Worm (Caenorhabditis elegans) whole organism, L1 larva: Measurements from ENCODE around the gene ZK470.4.

Experiments used
- C04F5.9 ChIP-seq: sonication (generic microtip); optimal IDR thresholded peaks from 2 replicates; lab custom pipeline; 2016; ENCODE audit warnings: missing genetic modification characterization, missing compliant biosample characterization
- C16A3.4 ChIP-seq: fragments of 150-350 bp; optimal IDR thresholded peaks from 2 replicates; lab custom pipeline; 2014; ENCODE audit warnings: missing biosample characterization, missing genetic modification characterization
- F16B12.6 ChIP-seq: fragments of 150-350 bp; optimal IDR thresholded peaks from 2 replicates; lab custom pipeline; 2014; ENCODE audit warnings: missing biosample characterization, missing genetic modification characterization
- Y116A8C.19 ChIP-seq: sonication (generic microtip); optimal IDR thresholded peaks from 2 replicates; lab custom pipeline; 2016; ENCODE audit warnings: missing compliant biosample characterization, missing genetic modification characterization, borderline replicate concordance
- aha-1 ChIP-seq: fragments of 150-350 bp; optimal IDR thresholded peaks from 2 replicates; lab custom pipeline; 2014; ENCODE audit warnings: missing biosample characterization, missing genetic modification characterization
- alr-1 ChIP-seq: fragments of 200-800 bp; sonication (Bioruptor generic); optimal IDR thresholded peaks from 2 replicates; lab custom pipeline; 2018; ENCODE audit warnings: borderline replicate concordance, mild to moderate bottlenecking, missing genetic modification characterization, missing compliant biosample characterization
- ama-1 ChIP-seq: fragments of 150-350 bp; optimal IDR thresholded peaks from 2 replicates; lab custom pipeline; 2014
- blmp-1 ChIP-seq: fragments of 150-350 bp; optimal IDR thresholded peaks from 2 replicates; lab custom pipeline; 2014; ENCODE audit warnings: missing biosample characterization, missing genetic modification characterization
- ceh-63 ChIP-seq: fragments of 200-800 bp; sonication (Bioruptor generic); optimal IDR thresholded peaks from 2 replicates; lab custom pipeline; 2018; ENCODE audit warnings: mild to moderate bottlenecking, missing genetic modification characterization, missing compliant biosample characterization
- ceh-8 ChIP-seq: fragments of 200-800 bp; sonication (Bioruptor generic); optimal IDR thresholded peaks from 2 replicates; lab custom pipeline; 2018; ENCODE audit warnings: mild to moderate bottlenecking, missing genetic modification characterization, moderate library complexity, missing compliant biosample characterization
- ceh-90 ChIP-seq: sonication (generic microtip); optimal IDR thresholded peaks from 2 replicates; lab custom pipeline; 2016; ENCODE audit warnings: missing genetic modification characterization, missing compliant biosample characterization
- ces-1 ChIP-seq: fragments of 150-350 bp; optimal IDR thresholded peaks from 2 replicates; lab custom pipeline; 2014; ENCODE audit warnings: missing biosample characterization, missing genetic modification reagents, missing genetic modification characterization
- dpl-1 ChIP-seq, 3 experiments: fragments of 150-350 bp in 2 of 3; sonication (generic microtip) in 1 of 3; optimal IDR thresholded peaks; 2 replicates each; lab custom pipeline; 2014 to 2017; ENCODE audit warnings: missing biosample characterization in 3 of 3, missing genetic modification characterization in 3 of 3, missing genetic modification reagents in 3 of 3
- dsc-1 ChIP-seq: sonication (generic microtip); optimal IDR thresholded peaks from 2 replicates; lab custom pipeline; 2016; ENCODE audit warnings: mild to moderate bottlenecking, missing genetic modification characterization, missing compliant biosample characterization
- efl-3 ChIP-seq: fragments of 200-800 bp; sonication (Bioruptor generic); optimal IDR thresholded peaks from 2 replicates; lab custom pipeline; 2018; ENCODE audit warnings: mild to moderate bottlenecking, missing genetic modification characterization, missing compliant biosample characterization
- egl-13 ChIP-seq: sonication (generic microtip); optimal IDR thresholded peaks from 2 replicates; lab custom pipeline; 2016; ENCODE audit warnings: missing genotype, missing genetic modification reagents, missing genetic modification characterization, missing compliant biosample characterization
- egl-27 ChIP-seq, 2 experiments: fragments of 150-350 bp in 1 of 2; sonication (generic microtip); optimal IDR thresholded peaks; 3 replicates each; lab custom pipeline; 2017 to 2018; ENCODE audit warnings: missing biosample characterization in 2 of 2, missing genetic modification characterization in 2 of 2, missing genetic modification reagents in 2 of 2
- elt-3 ChIP-seq, 6 experiments: fragments of 150-350 bp in 1 of 6; sonication (generic microtip); optimal IDR thresholded peaks; 2 replicates each; lab custom pipeline; 2017 to 2018; ENCODE audit warnings: missing biosample characterization in 6 of 6, missing genetic modification characterization in 6 of 6, inconsistent platforms in 1 of 6
- fkh-4 ChIP-seq: sonication (generic microtip); optimal IDR thresholded peaks from 2 replicates; lab custom pipeline; 2016; ENCODE audit warnings: missing compliant biosample characterization, missing genetic modification characterization, borderline replicate concordance
- fkh-8 ChIP-seq: sonication (generic microtip); optimal IDR thresholded peaks from 2 replicates; lab custom pipeline; 2016; ENCODE audit warnings: mild to moderate bottlenecking, missing genetic modification characterization, missing compliant biosample characterization
- grh-1 ChIP-seq: fragments of 200-800 bp; sonication (Bioruptor generic); IDR thresholded peaks from 2 replicates; pipeline ENCODE4 v1.3.6; 2022; ENCODE audit warnings: missing genetic modification reagents, missing genetic modification characterization, missing compliant biosample characterization
- hlh-17 ChIP-seq: fragments of 200-800 bp; sonication (Bioruptor generic); optimal IDR thresholded peaks from 2 replicates; lab custom pipeline; 2018; ENCODE audit warnings: missing genetic modification characterization, mild to moderate bottlenecking, missing compliant biosample characterization, moderate library complexity, borderline replicate concordance
- irx-1 ChIP-seq: sonication (generic microtip); optimal IDR thresholded peaks from 2 replicates; lab custom pipeline; 2016; ENCODE audit warnings: missing genetic modification characterization, missing compliant biosample characterization
- isw-1 ChIP-seq: fragments of 200-800 bp; sonication (Bioruptor generic); IDR thresholded peaks from 2 replicates; pipeline ENCODE4 v1.3.6; 2022; ENCODE audit warnings: missing genetic modification characterization, missing compliant biosample characterization
- jun-1 ChIP-seq: fragments of 150-350 bp; optimal IDR thresholded peaks from 2 replicates; lab custom pipeline; 2014; ENCODE audit warnings: missing biosample characterization, missing genetic modification reagents, missing genetic modification characterization
- lin-14 ChIP-seq: fragments of 200-800 bp; sonication (Bioruptor generic); optimal IDR thresholded peaks from 2 replicates; lab custom pipeline; 2018; ENCODE audit warnings: mild to moderate bottlenecking, missing genetic modification characterization, moderate library complexity, missing compliant biosample characterization
- lin-15B ChIP-seq: fragments of 150-350 bp; sonication (generic microtip); optimal IDR thresholded peaks from 3 replicates; lab custom pipeline; 2014; ENCODE audit warnings: missing biosample characterization, missing genetic modification characterization
- lsy-2 ChIP-seq, 2 experiments: fragments of 150-350 bp; optimal IDR thresholded peaks; 2 replicates each; lab custom pipeline; 2014; ENCODE audit warnings: missing biosample characterization in 2 of 2, missing genetic modification characterization in 2 of 2
- mef-2 ChIP-seq: fragments of 150-350 bp; optimal IDR thresholded peaks from 2 replicates; lab custom pipeline; 2014; ENCODE audit warnings: missing biosample characterization, missing genetic modification characterization
- mep-1 ChIP-seq: fragments of 150-350 bp; optimal IDR thresholded peaks from 2 replicates; lab custom pipeline; 2014; ENCODE audit warnings: missing biosample characterization, missing genetic modification characterization
- nhr-20 ChIP-seq: sonication (generic microtip); optimal IDR thresholded peaks from 2 replicates; lab custom pipeline; 2016; ENCODE audit warnings: mild to moderate bottlenecking, missing genetic modification characterization, missing compliant biosample characterization
- nhr-237 ChIP-seq: fragments of 150-350 bp; optimal IDR thresholded peaks from 2 replicates; lab custom pipeline; 2014; ENCODE audit warnings: missing biosample characterization, missing genetic modification characterization
- nhr-47 ChIP-seq: sonication (generic microtip); optimal IDR thresholded peaks from 2 replicates; lab custom pipeline; 2016; ENCODE audit warnings: mild to moderate bottlenecking, missing genetic modification characterization, moderate library complexity, missing compliant biosample characterization
- nhr-71 ChIP-seq: sonication (generic microtip); optimal IDR thresholded peaks from 2 replicates; lab custom pipeline; 2016; ENCODE audit warnings: mild to moderate bottlenecking, missing genetic modification characterization, moderate library complexity, missing compliant biosample characterization
- nhr-76 ChIP-seq: sonication (generic microtip); optimal IDR thresholded peaks from 2 replicates; lab custom pipeline; 2017; ENCODE audit warnings: missing biosample characterization, missing genetic modification characterization
- nhr-84 ChIP-seq: sonication (generic microtip); optimal IDR thresholded peaks from 2 replicates; lab custom pipeline; 2017; ENCODE audit warnings: missing biosample characterization, missing genetic modification characterization
- nhr-90 ChIP-seq: sonication (generic microtip); optimal IDR thresholded peaks from 2 replicates; lab custom pipeline; 2016; ENCODE audit warnings: mild to moderate bottlenecking, missing genetic modification characterization, missing compliant biosample characterization; ENCODE audit not compliant: poor library complexity
- pag-3 ChIP-seq: sonication (generic microtip); optimal IDR thresholded peaks from 2 replicates; lab custom pipeline; 2017; ENCODE audit warnings: missing genetic modification characterization, mild to moderate bottlenecking, missing compliant biosample characterization, antibody characterized with exemption, borderline replicate concordance; ENCODE audit not compliant: insufficient read depth
- pqm-1 ChIP-seq: sonication (generic microtip); optimal IDR thresholded peaks from 3 replicates; lab custom pipeline; 2017; ENCODE audit warnings: missing biosample characterization, missing genetic modification characterization
- skn-1 ChIP-seq: fragments of 150-350 bp; optimal IDR thresholded peaks from 2 replicates; lab custom pipeline; 2014; ENCODE audit warnings: missing biosample characterization, missing genetic modification characterization
- snpc-4 ChIP-seq: fragments of 150-350 bp; optimal IDR thresholded peaks from 2 replicates; lab custom pipeline; 2014; ENCODE audit warnings: missing biosample characterization, missing genetic modification characterization
- snu-23 ChIP-seq: sonication (generic microtip); optimal IDR thresholded peaks from 2 replicates; lab custom pipeline; 2016; ENCODE audit warnings: missing genetic modification characterization, missing compliant biosample characterization
- sox-4 ChIP-seq: sonication (generic microtip); optimal IDR thresholded peaks from 2 replicates; lab custom pipeline; 2016; ENCODE audit warnings: missing genetic modification characterization, missing compliant biosample characterization
- sup-37 ChIP-seq: fragments of 200-800 bp; sonication (Bioruptor generic); optimal IDR thresholded peaks from 2 replicates; lab custom pipeline; 2018; ENCODE audit warnings: mild to moderate bottlenecking, missing genetic modification characterization, missing compliant biosample characterization
- tbx-2 ChIP-seq: sonication (generic microtip); optimal IDR thresholded peaks from 2 replicates; lab custom pipeline; 2016; ENCODE audit warnings: missing genetic modification characterization, missing compliant biosample characterization
- tlp-1 ChIP-seq: fragments of 150-350 bp; optimal IDR thresholded peaks from 2 replicates; lab custom pipeline; 2014; ENCODE audit warnings: missing biosample characterization, missing genetic modification characterization
- unc-130 ChIP-seq: fragments of 150-350 bp; optimal IDR thresholded peaks from 2 replicates; lab custom pipeline; 2017; ENCODE audit warnings: missing biosample characterization, missing genetic modification characterization, inconsistent platforms
- unc-30 ChIP-seq: sonication (generic microtip); optimal IDR thresholded peaks from 2 replicates; lab custom pipeline; 2017; ENCODE audit warnings: missing biosample characterization, missing genetic modification characterization
- unc-62 ChIP-seq: fragments of 150-350 bp; optimal IDR thresholded peaks from 2 replicates; lab custom pipeline; 2014; ENCODE audit warnings: missing biosample characterization, missing genetic modification reagents, missing genetic modification characterization
- unc-86 ChIP-seq: sonication (generic microtip); optimal IDR thresholded peaks from 2 replicates; lab custom pipeline; 2016; ENCODE audit warnings: missing genetic modification characterization, missing compliant biosample characterization
- vab-15 ChIP-seq: sonication (generic microtip); optimal IDR thresholded peaks from 2 replicates; lab custom pipeline; 2017; ENCODE audit warnings: missing genotype, mild to moderate bottlenecking, missing genetic modification characterization, missing compliant biosample characterization

ZK470.4 gene

ce11 chrX:4142202-4142601 is 2.6 kb upstream of the ZK470.4 start (continued):
- TF ChIP-seq nhr-90 (tag; lab: Kevin White, UChicago) (peak; percentile 95), mef-2 (tag; lab: Kevin White, UChicago) (peak; percentile 77), fkh-4 (tag; lab: Kevin White, UChicago) (no peak), ceh-8 (GFP tag; lab: Kevin White, UChicago) (peak; percentile 35), alr-1 (tag; lab: Kevin White, UChicago) (no peak), Y116A8C.19 (tag; lab: Kevin White, UChicago) (no peak), pag-3 (tag; lab: Kevin White, UChicago) (peak; percentile 59), aha-1 (peak; percentile 100), unc-86 (tag; lab: Kevin White, UChicago) (peak; percentile 60), ces-1 (GFP tag; lab: Kevin White, UChicago) (no peak), tlp-1 (tag; lab: Kevin White, UChicago) (no peak), egl-13 (tag; lab: Kevin White, UChicago) (peak; percentile 83), unc-130 (tag; lab: Kevin White, UChicago) (peak; percentile 51), C04F5.9 (tag; lab: Kevin White, UChicago) (peak; percentile 48), lin-15B (tag; lab: Kevin White, UChicago) (no peak), blmp-1 (tag; lab: Kevin White, UChicago) (peak; percentile 48), dsc-1 (tag; lab: Kevin White, UChicago) (peak; percentile 9), unc-62 (GFP tag; lab: Kevin White, UChicago) (no peak), ceh-90 (tag; lab: Kevin White, UChicago) (no peak), nhr-47 (peak; percentile 90), snpc-4 (peak; percentile 60), F16B12.6 (tag; lab: Kevin White, UChicago) (no peak), egl-27 (tag; optimal IDR thresholded peaks at IDR 0.05; lab: Kevin White, UChicago) (no peak), C16A3.4 (tag; lab: Kevin White, UChicago) (peak; percentile 55), fkh-8 (tag; lab: Kevin White, UChicago) (peak; percentile 80), ceh-63 (GFP tag; lab: Kevin White, UChicago) (no peak), lin-14 (peak; percentile 98), ama-1 (lab: Kevin White, UChicago) (no peak), elt-3 (tag; optimal IDR thresholded peaks at IDR 0.05; lab: Kevin White, UChicago) (peak in 2 of 6 experiments; percentile 72 to 75), nhr-20 (tag; lab: Kevin White, UChicago) (peak; percentile 99), isw-1 (peak; percentile 47), tbx-2 (peak; percentile 93), skn-1 (tag; lab: Kevin White, UChicago) (peak; percentile 75), lsy-2 (tag; optimal IDR thresholded peaks at IDR 0.05; lab: Kevin White, UChicago) (peak; percentile 56 to 82), sox-4 (tag; lab: Kevin White, UChicago) (peak; percentile 73), sup-37 (GFP tag; lab: Kevin White, UChicago) (peak; percentile 77), grh-1 (peak; percentile 76), hlh-17 (GFP tag; lab: Kevin White, UChicago) (peak; percentile 19), jun-1 (tag; lab: Kevin White, UChicago) (peak; percentile 53), mep-1 (tag; lab: Kevin White, UChicago) (peak; percentile 84), unc-30 (tag; lab: Kevin White, UChicago) (no peak), snu-23 (peak; percentile 90), nhr-71 (tag; lab: Kevin White, UChicago) (peak; percentile 99), dpl-1 (GFP tag; optimal IDR thresholded peaks at IDR 0.05; lab: Kevin White, UChicago) (peak; percentile 12 to 49 (median 43)), nhr-237 (no peak), vab-15 (tag; lab: Kevin White, UChicago) (no peak), nhr-76 (tag; lab: Kevin White, UChicago) (no peak), efl-3 (GFP tag; lab: Kevin White, UChicago) (no peak), nhr-84 (tag; lab: Kevin White, UChicago) (peak; percentile 6), irx-1 (peak; percentile 82), pqm-1 (tag; lab: Kevin White, UChicago) (no peak)
- TF ChIP-seq, all 84 proteins: peak for 60
